Fruit fly (Drosophila melanogaster) S2 (cell line): ENCODE results near the gene SNF4Agamma.

Experiments
- CG8478 ChIP-seq: fragments of >200 bp; optimal IDR thresholded peaks from 2 replicates; lab custom pipeline; 2018
- CTCF ChIP-seq, 2 experiments: fragments of >200 bp; optimal IDR thresholded peaks; 2 replicates each; lab custom pipeline; 2018

dm6 chr3R:21206802-21207238 is 66.3 kb downstream of the SNF4Agamma start:
- no peak for TF ChIP-seq CG8478
- TF ChIP-seq CTCF (optimal IDR thresholded peaks at IDR 0.05; lab: Kevin White, UChicago), result no peak
